Fruit fly (Drosophila melanogaster): ENCODE measurements around the gene eIF3g1.

- TF ChIP-seq oc (tag; optimal IDR thresholded peaks at IDR 0.05) = no peak
- no peak for TF ChIP-seq CG5180 (GFP tag; optimal IDR thresholded peaks at IDR 0.05)
- no peak for TF ChIP-seq ttk (GFP tag; IDR thresholded peaks at IDR 0.05)
- TF ChIP-seq pan (optimal IDR thresholded peaks at IDR 0.05) = no peak
- no peak for TF ChIP-seq pan (GFP tag; optimal IDR thresholded peaks at IDR 0.05 in 1 of 2, IDR thresholded peaks at IDR 0.05 in 1 of 2)
- TF ChIP-seq vnd (GFP tag; IDR thresholded peaks at IDR 0.05; ENCODE audit: partially characterized antibody) = no peak
- TF ChIP-seq Meics (GFP tag; optimal IDR thresholded peaks at IDR 0.05) = no peak
- no peak for TF ChIP-seq Awh (GFP tag; IDR thresholded peaks at IDR 0.05)
- no peak for TF ChIP-seq CG9609 (GFP tag; optimal IDR thresholded peaks at IDR 0.05)
- TF ChIP-seq CG11696 (GFP tag; IDR thresholded peaks at IDR 0.05) = no peak
- no peak for TF ChIP-seq CG16779 (GFP tag; IDR thresholded peaks at IDR 0.05)
- TF ChIP-seq mirr (GFP tag; optimal IDR thresholded peaks at IDR 0.05) = no peak
- no peak for TF ChIP-seq ato (GFP tag; IDR thresholded peaks at IDR 0.05; ENCODE audit: partially characterized antibody)
- no peak for TF ChIP-seq Myb (GFP tag; optimal IDR thresholded peaks at IDR 0.05)
Measured at dm6 chrX:2637914-2638313, 27.8 kb upstream of the eIF3g1 start.
